Fruit fly (Drosophila melanogaster): ENCODE data around the gene CG14546.

Gene CG14546

DNA sequence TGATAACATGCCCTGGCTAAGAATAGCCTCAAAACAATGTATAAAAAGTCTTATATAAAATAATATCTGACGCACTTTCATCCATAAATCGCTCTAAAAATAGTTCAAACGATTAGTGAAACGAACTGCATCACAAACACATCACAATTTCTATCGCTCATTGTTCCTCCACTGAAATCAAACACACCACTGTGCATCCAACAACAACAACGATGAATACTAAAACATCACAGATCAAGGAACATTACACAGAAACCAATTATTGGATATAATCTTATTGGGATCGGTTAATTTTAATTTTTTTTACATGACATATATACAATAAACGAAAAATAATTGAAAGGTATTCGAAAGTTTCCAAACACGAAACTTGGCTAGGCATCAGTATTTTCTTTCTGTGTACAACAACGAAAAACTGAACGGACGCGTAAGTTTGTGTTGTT, 43.1 kb downstream of the CG14546 start (continued):
- TF ChIP-seq Sry-β (GFP tag; optimal IDR thresholded peaks at IDR 0.05) (peak; percentile 4), CG2875 (GFP tag; optimal IDR thresholded peaks at IDR 0.05) (peak; percentile 44), CG4820 (GFP tag; optimal IDR thresholded peaks at IDR 0.05) (peak; percentile 80), CG17802 (tag; optimal IDR thresholded peaks at IDR 0.05) (no peak), CG2199 (GFP tag; IDR thresholded peaks at IDR 0.05) (0 out of 3 replicates have a peak, but pooled peaks have one; percentile 61), CG11093 (GFP tag; IDR thresholded peaks at IDR 0.05) (peak; percentile 60; the same call in 2 of the 3 replicates), HLH54F (GFP tag; optimal IDR thresholded peaks at IDR 0.05) (peak; percentile 62), MBD-R2 (GFP tag; IDR thresholded peaks at IDR 0.05) (no peak; the same call in 1 of the 2 replicates), schlank (tag; optimal IDR thresholded peaks at IDR 0.05) (no peak), cad (GFP tag; optimal IDR thresholded peaks at IDR 0.05) (no peak), CG8944 (GFP tag; optimal IDR thresholded peaks at IDR 0.05) (peak; percentile 67), CkIIα-i1 (GFP tag; IDR thresholded peaks at IDR 0.05) (no peak), CG16813 (GFP tag; IDR thresholded peaks at IDR 0.05; ENCODE audit: partially characterized antibody) (no peak), zen2 (GFP tag; IDR thresholded peaks at IDR 0.05; ENCODE audit: partially characterized antibody) (no peak), crol (GFP tag; IDR thresholded peaks at IDR 0.05) (no peak), ERR (GFP tag; optimal IDR thresholded peaks at IDR 0.05) (peak; percentile 6), CG6854 (GFP tag; optimal IDR thresholded peaks at IDR 0.05) (peak; percentile 57), ato (GFP tag; IDR thresholded peaks at IDR 0.05; ENCODE audit: partially characterized antibody) (no peak), Nf-YB (GFP tag; optimal IDR thresholded peaks at IDR 0.05) (peak; percentile 57), Aef1 (GFP tag; IDR thresholded peaks at IDR 0.05) (no peak; the same call in 1 of the 3 replicates), CrebB (tag; optimal IDR thresholded peaks at IDR 0.05) (peak; percentile 58), abd-A (tag; optimal IDR thresholded peaks at IDR 0.05) (no peak), Dip2 (GFP tag; IDR thresholded peaks at IDR 0.05) (no peak), CG12659 (GFP tag; optimal IDR thresholded peaks at IDR 0.05) (peak; percentile 76), Mes4 (GFP tag; optimal IDR thresholded peaks at IDR 0.05) (peak; percentile 38), CG6765 (GFP tag; optimal IDR thresholded peaks at IDR 0.05) (peak; percentile 35), CG5180 (GFP tag; optimal IDR thresholded peaks at IDR 0.05) (peak; percentile 50), CG2678 (tag; optimal IDR thresholded peaks at IDR 0.05) (peak; percentile 90), CG17361 (GFP tag; IDR thresholded peaks at IDR 0.05) (peak; percentile 81), gsb-n (tag; optimal IDR thresholded peaks at IDR 0.05) (no peak), CG34376 (GFP tag; optimal IDR thresholded peaks at IDR 0.05) (no peak), zf30C (GFP tag; optimal IDR thresholded peaks at IDR 0.05) (peak; percentile 56), CG2116 (GFP tag; optimal IDR thresholded peaks at IDR 0.05) (peak; percentile 21), jing (GFP tag; optimal IDR thresholded peaks at IDR 0.05) (peak; percentile 63), CG11085 (GFP tag; IDR thresholded peaks at IDR 0.05) (no peak; the same call in none of the 2 replicates), CG30403 (GFP tag; optimal IDR thresholded peaks at IDR 0.05) (peak; percentile 78), BEAF-32 (GFP tag; optimal IDR thresholded peaks at IDR 0.05) (no peak), ash1 (GFP tag; optimal IDR thresholded peaks at IDR 0.05) (no peak), CG9215 (GFP tag; IDR thresholded peaks at IDR 0.05) (no peak; the same call in 1 of the 2 replicates), CG30431 (GFP tag; optimal IDR thresholded peaks at IDR 0.05) (peak; percentile 42), CG1647 (GFP tag; optimal IDR thresholded peaks at IDR 0.05) (peak; percentile 53), vnd (GFP tag; IDR thresholded peaks at IDR 0.05; ENCODE audit: partially characterized antibody) (no peak), her (GFP tag; optimal IDR thresholded peaks at IDR 0.05) (no peak), CG4854 (GFP tag; optimal IDR thresholded peaks at IDR 0.05) (peak; percentile 68), B-H2 (GFP tag; optimal IDR thresholded peaks at IDR 0.05) (no peak), bbx (GFP tag; IDR thresholded peaks at IDR 0.05; ENCODE audit: partially characterized antibody) (no peak), CG10431 (GFP tag; optimal IDR thresholded peaks at IDR 0.05) (peak; percentile 26), Oaz (GFP tag; IDR thresholded peaks at IDR 0.05) (peak; percentile 63), CG3065 (GFP tag; optimal IDR thresholded peaks at IDR 0.05) (peak; percentile 21), ara (GFP tag; IDR thresholded peaks at IDR 0.05) (no peak; the same call in 1 of the 2 replicates)

All from whole organism, embryonic.